Worm (Caenorhabditis elegans): ENCODE measurements around the gene acp-4.

Gene acp-4

DNA sequence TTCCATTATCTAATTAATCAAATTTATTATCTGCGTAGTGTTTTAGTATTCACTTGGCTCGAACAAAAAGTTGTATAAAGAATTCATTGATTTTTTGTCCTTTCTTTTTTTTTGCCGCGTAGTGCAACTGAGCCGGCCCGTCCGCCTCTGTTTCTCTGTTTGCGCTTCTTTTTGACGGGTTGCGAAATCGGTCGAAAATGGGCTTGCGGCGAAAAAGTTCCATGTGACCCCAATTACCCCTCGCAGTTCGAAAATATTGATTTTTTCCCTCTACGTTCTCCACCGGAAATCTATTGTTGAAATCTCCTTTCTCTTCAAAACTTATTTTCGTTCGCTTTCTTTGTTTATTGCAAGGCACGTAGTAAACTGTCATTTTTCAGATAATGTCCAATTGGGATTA is 22.5 kb upstream of the acp-4 start, which contains the start of gene zyg-9 (continued):
- TF ChIP-seq lin-1 (GFP tag; IDR thresholded peaks at IDR 0.05), result no peak
- TF ChIP-seq spr-3 (GFP tag; optimal IDR thresholded peaks at IDR 0.05), result no peak
- peak; percentile 5 for TF ChIP-seq dpl-1 (GFP tag; optimal IDR thresholded peaks at IDR 0.05)
- TF ChIP-seq vab-7 (GFP tag; IDR thresholded peaks at IDR 0.05), result no peak
- no peak for TF ChIP-seq set-16 (GFP tag; IDR thresholded peaks at IDR 0.05)
- no peak for TF ChIP-seq fos-1 (tag; optimal IDR thresholded peaks at IDR 0.05)

DNA sequence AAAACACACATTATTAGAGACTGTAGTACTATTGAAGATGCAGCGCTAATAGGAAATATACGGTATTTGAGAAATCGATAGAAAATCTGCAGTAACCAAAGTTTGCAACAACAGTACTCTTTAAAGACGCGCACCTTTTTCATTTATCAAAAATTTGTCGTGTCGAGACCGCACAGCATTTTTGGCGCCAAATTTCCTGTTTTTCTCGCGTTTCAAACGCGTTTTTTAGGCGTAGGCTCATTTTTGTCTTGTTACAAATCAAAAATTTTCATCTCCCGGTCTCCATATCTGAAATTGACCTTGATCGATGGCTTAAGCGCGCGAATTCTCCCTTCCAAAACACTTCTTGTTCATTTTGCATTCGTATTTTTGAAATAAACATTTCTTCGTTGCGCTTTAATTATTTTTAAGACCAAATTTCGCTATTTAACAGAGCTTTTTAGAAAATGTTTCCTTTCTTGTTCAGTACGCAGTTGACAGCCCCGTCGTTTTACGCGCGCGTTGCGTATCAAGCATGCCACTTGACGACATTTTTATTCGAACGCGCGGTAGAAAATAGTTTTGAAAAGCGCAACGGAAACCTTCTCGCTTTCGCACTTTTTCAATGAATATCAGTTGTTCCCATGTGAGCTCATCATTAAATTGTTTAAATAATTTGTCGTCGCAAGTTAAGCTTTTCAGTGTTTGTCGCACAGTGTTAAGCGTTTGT is 21.9 kb upstream of the acp-4 start:
- TF ChIP-seq nhr-25 (tag; optimal IDR thresholded peaks at IDR 0.05; ENCODE audit: borderline replicate concordance, insufficient read depth), result no peak
- TF ChIP-seq lin-38 (GFP tag; IDR thresholded peaks at IDR 0.05), result 0 out of 2 replicates have a peak, but pooled peaks have one; percentile 22
- no peak for TF ChIP-seq lin-13 (GFP tag; optimal IDR thresholded peaks at IDR 0.05)
- TF ChIP-seq dpl-1 (GFP tag; optimal IDR thresholded peaks at IDR 0.05), result peak; percentile 13
- peak; percentile 21 for TF ChIP-seq unc-130 (GFP tag; optimal IDR thresholded peaks at IDR 0.05)

DNA sequence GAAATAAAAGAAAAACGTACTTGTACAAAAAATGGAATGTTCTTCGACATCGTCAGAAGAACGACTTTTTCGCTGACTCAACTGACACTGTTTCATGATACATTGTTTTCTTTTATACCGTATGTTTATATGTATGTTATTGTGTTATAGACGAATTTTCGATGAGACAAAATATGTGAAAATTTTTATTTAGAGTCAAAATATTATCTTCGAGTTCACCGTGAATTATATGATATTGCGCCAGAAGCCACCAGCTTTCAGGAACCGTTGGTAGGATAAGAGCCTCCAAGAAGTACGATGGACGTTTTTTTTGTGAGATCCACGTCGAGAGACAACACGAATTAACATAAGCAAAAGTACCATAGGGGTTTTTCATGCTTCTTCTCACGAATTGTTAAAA is 21.2 kb upstream of the acp-4 start, which contains the start of gene F22B5.6:
Gene F22B5.6 (minus strand): TSS at position 101 of the 400 bp plus-strand sequence.
- no peak for TF ChIP-seq daf-8 (GFP tag; IDR thresholded peaks at IDR 0.05)
- no peak for TF ChIP-seq nhr-6 (tag; optimal IDR thresholded peaks at IDR 0.05)
- no peak for TF ChIP-seq pha-4 (GFP tag; IDR thresholded peaks at IDR 0.05)
- TF ChIP-seq pha-4 (tag; optimal IDR thresholded peaks at IDR 0.05), result no peak
- no peak for TF ChIP-seq cey-2 (tag; optimal IDR thresholded peaks at IDR 0.05; ENCODE audit: borderline replicate concordance, insufficient read depth)
- TF ChIP-seq unc-39 (tag; optimal IDR thresholded peaks at IDR 0.05), result no peak
- no peak for TF ChIP-seq nhr-11 (tag; optimal IDR thresholded peaks at IDR 0.05)
- TF ChIP-seq ceh-82 (tag; optimal IDR thresholded peaks at IDR 0.05), result no peak
- TF ChIP-seq tag-97 (GFP tag; IDR thresholded peaks at IDR 0.05), result no peak
- TF ChIP-seq hlh-11 (tag; optimal IDR thresholded peaks at IDR 0.05), result no peak
- no peak for TF ChIP-seq ceh-62 (tag; optimal IDR thresholded peaks at IDR 0.05)
- TF ChIP-seq Y75B8A.6 (GFP tag; IDR thresholded peaks at IDR 0.05), result no peak
- no peak for TF ChIP-seq nhr-41 (GFP tag; IDR thresholded peaks at IDR 0.05)

DNA sequence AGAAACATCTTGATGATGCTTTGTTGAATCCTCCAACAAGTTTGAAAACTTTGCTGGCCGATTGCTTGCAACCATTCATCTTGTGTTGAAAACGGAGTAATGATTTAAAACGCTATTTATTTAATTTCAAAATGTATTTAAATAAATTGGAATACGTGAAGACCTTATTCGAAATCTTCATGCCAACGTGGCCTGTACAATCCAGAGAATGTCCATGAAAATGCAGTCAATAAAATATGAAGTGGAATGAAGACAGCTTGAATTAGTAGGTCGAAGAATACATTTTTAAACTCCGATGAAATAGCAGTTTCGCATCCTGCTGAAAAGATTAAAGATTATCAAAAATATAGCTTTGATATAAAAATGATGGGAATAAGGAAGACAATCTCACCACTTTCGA is 19.6 kb upstream of the acp-4 start, which contains the start of gene F22B5.5:
Gene F22B5.5 (minus strand): TSS at position 101 of the 400 bp plus-strand sequence.
- no peak for TF ChIP-seq ctbp-1 (GFP tag; IDR thresholded peaks at IDR 0.05)
- TF ChIP-seq T26A8.4 (GFP tag; IDR thresholded peaks at IDR 0.05), result no peak
- no peak for TF ChIP-seq dmd-6 (GFP tag; IDR thresholded peaks at IDR 0.05)
- TF ChIP-seq vab-7 (GFP tag; IDR thresholded peaks at IDR 0.05), result no peak
- no peak for TF ChIP-seq dpl-1 (GFP tag; optimal IDR thresholded peaks at IDR 0.05)
- no peak for TF ChIP-seq nhr-25 (tag; optimal IDR thresholded peaks at IDR 0.05; ENCODE audit: borderline replicate concordance, insufficient read depth)
- no peak for TF ChIP-seq rbr-2 (tag; optimal IDR thresholded peaks at IDR 0.05)
- no peak for TF ChIP-seq nhr-76 (tag; optimal IDR thresholded peaks at IDR 0.05)
- no peak for TF ChIP-seq jun-1 (tag; optimal IDR thresholded peaks at IDR 0.05)
- no peak for TF ChIP-seq saeg-2 (GFP tag; IDR thresholded peaks at IDR 0.05)
- TF ChIP-seq nhr-28 (tag; optimal IDR thresholded peaks at IDR 0.05), result no peak
- no peak for TF ChIP-seq arid-1 (GFP tag; conservative IDR thresholded peaks at IDR 0.05)
- TF ChIP-seq mdt-29 (GFP tag; IDR thresholded peaks at IDR 0.05), result no peak
- TF ChIP-seq ceh-82 (tag; optimal IDR thresholded peaks at IDR 0.05), result no peak
- TF ChIP-seq D1046.2 (GFP tag; IDR thresholded peaks at IDR 0.05), result no peak
- no peak for TF ChIP-seq mes-2 (tag; optimal IDR thresholded peaks at IDR 0.05; ENCODE audit: poor library complexity, severe bottlenecking)
- TF ChIP-seq nhr-41 (GFP tag; IDR thresholded peaks at IDR 0.05), result no peak
- TF ChIP-seq Y48G9A.11 (GFP tag; IDR thresholded peaks at IDR 0.05), result no peak
